Fruit fly (Drosophila melanogaster) whole organism, adult: Measurements from ENCODE around the gene CG3277.
A peak's percentile ranks its signal among the peaks of the same experiment; 100 is the strongest.

ENCODE experiments used
- CG11617 ChIP-seq: fragments of 200-800 bp; sonication (Bioruptor generic); optimal IDR thresholded peaks from 2 replicates; lab custom pipeline; 2017; ENCODE audit warnings: mild to moderate bottlenecking, missing biosample characterization, missing genetic modification reagents, missing genetic modification characterization
- CG12768 ChIP-seq: fragments of 200-800 bp; sonication (Bioruptor generic); optimal IDR thresholded peaks from 2 replicates; lab custom pipeline; 2017; ENCODE audit warnings: missing biosample characterization, missing genetic modification characterization, mild to moderate bottlenecking, moderate library complexity, missing genetic modification reagents
- CG14711 ChIP-seq: fragments of 200-800 bp; sonication (Bioruptor generic); optimal IDR thresholded peaks from 2 replicates; lab custom pipeline; 2018; ENCODE audit warnings: missing biosample characterization, mild to moderate bottlenecking, missing genetic modification characterization, moderate library complexity
- CG33017 ChIP-seq: fragments of 200-800 bp; sonication (Bioruptor generic); optimal IDR thresholded peaks from 2 replicates; lab custom pipeline; 2018; ENCODE audit warnings: missing biosample characterization, mild to moderate bottlenecking, missing genetic modification characterization, moderate library complexity
- CG5204 ChIP-seq: fragments of 200-800 bp; sonication (Bioruptor generic); optimal IDR thresholded peaks from 2 replicates; lab custom pipeline; 2016; ENCODE audit warnings: missing biosample characterization, missing genetic modification characterization
- CG7101 ChIP-seq: fragments of 200-800 bp; sonication (Bioruptor generic); optimal IDR thresholded peaks from 2 replicates; lab custom pipeline; 2018; ENCODE audit warnings: missing biosample characterization, mild to moderate bottlenecking, missing genetic modification characterization, moderate library complexity
- Clk ChIP-seq: fragments of 200-800 bp; sonication (Bioruptor generic); optimal IDR thresholded peaks from 2 replicates; lab custom pipeline; 2017; ENCODE audit warnings: missing biosample characterization, missing genetic modification characterization
- Crg-1 ChIP-seq: fragments of 200-800 bp; sonication (Bioruptor generic); optimal IDR thresholded peaks from 2 replicates; lab custom pipeline; 2016; ENCODE audit warnings: missing biosample characterization, missing genetic modification characterization
- Hr96 ChIP-seq: fragments of 200-800 bp; sonication (Bioruptor generic); optimal IDR thresholded peaks from 2 replicates; lab custom pipeline; 2016; ENCODE audit warnings: missing biosample characterization, missing genetic modification characterization
- Mnt ChIP-seq: fragments of 200-800 bp; sonication (Bioruptor generic); optimal IDR thresholded peaks from 2 replicates; lab custom pipeline; 2016; ENCODE audit warnings: missing biosample characterization, mild to moderate bottlenecking, missing genetic modification characterization
- cic ChIP-seq: fragments of 200-800 bp; sonication (Bioruptor generic); optimal IDR thresholded peaks from 2 replicates; lab custom pipeline; 2017; ENCODE audit warnings: missing biosample characterization, mild to moderate bottlenecking, missing genetic modification characterization, moderate library complexity
- kay ChIP-seq: fragments of 200-800 bp; sonication (Bioruptor generic); peaks from one replicate; lab custom pipeline; 2016; ENCODE audit warnings: missing biosample characterization, missing genetic modification characterization, borderline replicate concordance
- ovo ChIP-seq: fragments of 200-800 bp; sonication (Bioruptor generic); optimal IDR thresholded peaks from 2 replicates; lab custom pipeline; 2016; ENCODE audit warnings: missing biosample characterization, missing genetic modification characterization
- pad ChIP-seq: fragments of 200-800 bp; sonication (Bioruptor generic); optimal IDR thresholded peaks from 3 replicates; lab custom pipeline; 2017; ENCODE audit warnings: missing biosample characterization, missing genetic modification characterization, mild to moderate bottlenecking, moderate library complexity, missing genetic modification reagents
- tj ChIP-seq: fragments of 200-800 bp; sonication (Bioruptor generic); optimal IDR thresholded peaks from 3 replicates; lab custom pipeline; 2017; ENCODE audit warnings: missing biosample characterization, mild to moderate bottlenecking, missing genetic modification characterization, moderate library complexity
- toe ChIP-seq: fragments of 200-800 bp; sonication (Bioruptor generic); optimal IDR thresholded peaks from 2 replicates; lab custom pipeline; 2016; ENCODE audit warnings: missing biosample characterization, missing genetic modification characterization

CG3277 gene

dm6 chr2L:3361821-3362220 lies 57.9 kb downstream of the CG3277 start:
- TF ChIP-seq kay, result peak; percentile 77
- no peak for TF ChIP-seq Crg-1 (GFP tag; lab: Kevin White, UChicago)

dm6 chr2L:3366043-3366679 lies 62.3 kb downstream of the CG3277 start:
- TF ChIP-seq CG33017 (tag; lab: Kevin White, UChicago) (no peak), pad (GFP tag; lab: Kevin White, UChicago) (no peak), Mnt (peak; percentile 74), kay (no peak), toe (GFP tag; lab: Kevin White, UChicago) (no peak), CG11617 (peak; percentile 20), cic (peak; percentile 90), Crg-1 (GFP tag; lab: Kevin White, UChicago) (no peak), CG5204 (no peak), Clk (GFP tag; lab: Kevin White, UChicago) (no peak), Hr96 (GFP tag; lab: Kevin White, UChicago) (no peak), CG7101 (tag; lab: Kevin White, UChicago) (peak; percentile 6), CG14711 (tag; lab: Kevin White, UChicago) (no peak), ovo (GFP tag; lab: Kevin White, UChicago) (no peak), tj (GFP tag; lab: Kevin White, UChicago) (peak; percentile 37), CG12768 (GFP tag; lab: Kevin White, UChicago) (peak; percentile 53)
